Worm (Caenorhabditis elegans) whole organism, young adult: ENCODE measurements around the gene Y57G11C.5.

Experiments used
- B0019.2 ChIP-seq: fragments of 200-800 bp; sonication (Bioruptor generic); conservative IDR thresholded peaks from 2 replicates; pipeline ENCODE4 v1.3.6; 2022; ENCODE audit warnings: missing genetic modification reagents, missing genetic modification characterization, missing compliant biosample characterization
- B0261.1 ChIP-seq: sonication (generic microtip); optimal IDR thresholded peaks from 2 replicates; lab custom pipeline; 2016; ENCODE audit warnings: mild to moderate bottlenecking, missing genetic modification characterization, moderate library complexity, missing compliant biosample characterization
- F33H1.4 ChIP-seq: fragments of 200-800 bp; sonication (Bioruptor generic); IDR thresholded peaks from 2 replicates; pipeline ENCODE4 v1.3.6; 2022; ENCODE audit warnings: missing genetic modification reagents, missing genetic modification characterization, missing compliant biosample characterization
- F49E8.2 ChIP-seq: sonication (generic microtip); optimal IDR thresholded peaks from 3 replicates; lab custom pipeline; 2017; ENCODE audit warnings: missing genetic modification characterization, mild to moderate bottlenecking, missing compliant biosample characterization, antibody characterized with exemption, moderate library complexity; ENCODE audit not compliant: insufficient read depth
- F52B5.7 ChIP-seq: sonication (generic microtip); optimal IDR thresholded peaks from 2 replicates; lab custom pipeline; 2016; ENCODE audit warnings: mild to moderate bottlenecking, missing genetic modification characterization, missing compliant biosample characterization
- F57A8.1 ChIP-seq: fragments of 200-800 bp; sonication (Bioruptor generic); optimal IDR thresholded peaks from 2 replicates; lab custom pipeline; 2018; ENCODE audit warnings: mild to moderate bottlenecking, missing genetic modification characterization, moderate library complexity, missing compliant biosample characterization
- F57C9.4 ChIP-seq: sonication (generic microtip); optimal IDR thresholded peaks from 2 replicates; lab custom pipeline; 2017; ENCODE audit warnings: mild to moderate bottlenecking, missing genetic modification characterization, missing compliant biosample characterization
- K11D2.4 ChIP-seq: fragments of 200-800 bp; sonication (Bioruptor generic); IDR thresholded peaks from 2 replicates; pipeline ENCODE4 v1.3.6; 2022; ENCODE audit warnings: missing genetic modification reagents, missing genetic modification characterization, missing compliant biosample characterization
- T07F8.4 ChIP-seq: sonication (generic microtip); optimal IDR thresholded peaks from 2 replicates; lab custom pipeline; 2016; ENCODE audit warnings: mild to moderate bottlenecking, missing genetic modification characterization, moderate library complexity, missing compliant biosample characterization
- T26A5.8 ChIP-seq: sonication (generic microtip); optimal IDR thresholded peaks from 2 replicates; lab custom pipeline; 2016; ENCODE audit warnings: missing genetic modification characterization, missing compliant biosample characterization
- Y53F4B.3 ChIP-seq: fragments of 200-800 bp; sonication (Bioruptor generic); IDR thresholded peaks from 2 replicates; pipeline ENCODE4 v1.3.6; 2022; ENCODE audit warnings: missing genetic modification reagents, missing genetic modification characterization, missing compliant biosample characterization
- Y53G8AR.9 ChIP-seq: fragments of 200-800 bp; sonication (Bioruptor generic); conservative IDR thresholded peaks from 2 replicates; pipeline ENCODE4 v1.3.6; 2022; ENCODE audit warnings: missing genetic modification reagents, missing genetic modification characterization, missing compliant biosample characterization
- atf-7 ChIP-seq: sonication (generic microtip); optimal IDR thresholded peaks from 2 replicates; lab custom pipeline; 2017; ENCODE audit warnings: mild to moderate bottlenecking, missing genetic modification characterization, missing compliant biosample characterization
- attf-5 ChIP-seq: fragments of 200-800 bp; sonication (Bioruptor generic); optimal IDR thresholded peaks from 2 replicates; lab custom pipeline; 2018; ENCODE audit warnings: mild to moderate bottlenecking, missing genetic modification characterization, missing compliant biosample characterization
- attf-6 ChIP-seq: fragments of 200-800 bp; sonication (Bioruptor generic); IDR thresholded peaks from 2 replicates; pipeline ENCODE4 v1.3.6; 2022; ENCODE audit warnings: missing genetic modification reagents, missing genetic modification characterization, missing compliant biosample characterization
- bed-2 ChIP-seq: fragments of 200-800 bp; sonication (Bioruptor generic); IDR thresholded peaks from 2 replicates; pipeline ENCODE4 v1.3.6; 2022; ENCODE audit warnings: missing genetic modification reagents, missing genetic modification characterization, missing compliant biosample characterization
- cebp-1 ChIP-seq, 2 experiments: fragments of 200-800 bp in 1 of 2; sonication (Bioruptor generic) in 1 of 2; sonication (generic microtip) in 1 of 2; IDR thresholded peaks in 1 of 2; optimal IDR thresholded peaks in 1 of 2; 2 replicates each; pipeline versions ENCODE4 v1.3.6 to Lab custom; 2017 to 2022; ENCODE audit warnings: missing compliant biosample characterization in 2 of 2, missing genetic modification characterization in 2 of 2, mild to moderate bottlenecking in 1 of 2, missing genetic modification reagents in 1 of 2, moderate library complexity in 1 of 2
- ceh-58 ChIP-seq: fragments of 200-800 bp; sonication (Bioruptor generic); IDR thresholded peaks from 2 replicates; pipeline ENCODE4 v1.3.6; 2022; ENCODE audit warnings: missing genetic modification characterization, missing compliant biosample characterization
- ceh-91 ChIP-seq: fragments of 200-800 bp; sonication (Bioruptor generic); IDR thresholded peaks from 2 replicates; pipeline ENCODE4 v1.3.6; 2022; ENCODE audit warnings: missing genetic modification reagents, missing genetic modification characterization, missing compliant biosample characterization
- die-1 ChIP-seq: sonication (generic microtip); optimal IDR thresholded peaks from 2 replicates; lab custom pipeline; 2016; ENCODE audit warnings: missing genotype, mild to moderate bottlenecking, missing genetic modification characterization, missing compliant biosample characterization
- efl-1 ChIP-seq: fragments of 150-350 bp; optimal IDR thresholded peaks from 2 replicates; lab custom pipeline; 2014; ENCODE audit warnings: missing biosample characterization, missing genetic modification reagents, missing genetic modification characterization
- egrh-3 ChIP-seq: fragments of 200-800 bp; sonication (Bioruptor generic); IDR thresholded peaks from 2 replicates; pipeline ENCODE4 v1.3.6; 2022; ENCODE audit warnings: missing genetic modification reagents, missing genetic modification characterization, missing compliant biosample characterization
- ekl-4 ChIP-seq: fragments of 200-800 bp; sonication (Bioruptor generic); IDR thresholded peaks from 2 replicates; pipeline ENCODE4 v1.3.6; 2022; ENCODE audit warnings: missing genetic modification reagents, missing genetic modification characterization, missing compliant biosample characterization
- ets-4 ChIP-seq: fragments of 200-800 bp; sonication (Bioruptor generic); optimal IDR thresholded peaks from 2 replicates; lab custom pipeline; 2018; ENCODE audit warnings: mild to moderate bottlenecking, missing genetic modification characterization, missing compliant biosample characterization
- hmg-1.2 ChIP-seq: fragments of 200-800 bp; sonication (Bioruptor generic); IDR thresholded peaks from 2 replicates; pipeline ENCODE4 v1.3.6; 2022; ENCODE audit warnings: missing genetic modification reagents, missing genetic modification characterization, missing compliant biosample characterization
- hmg-20 ChIP-seq: fragments of 200-800 bp; sonication (Bioruptor generic); IDR thresholded peaks from 2 replicates; pipeline ENCODE4 v1.3.6; 2022; ENCODE audit warnings: missing genetic modification reagents, missing genetic modification characterization, missing compliant biosample characterization
- hrde-1 ChIP-seq: sonication (generic microtip); optimal IDR thresholded peaks from 2 replicates; lab custom pipeline; 2016; ENCODE audit warnings: missing genetic modification characterization, mild to moderate bottlenecking, missing compliant biosample characterization, moderate library complexity, missing genotype, missing genetic modification reagents, borderline replicate concordance
- hsf-1 ChIP-seq: fragments of 200-800 bp; sonication (Bioruptor generic); IDR thresholded peaks from 2 replicates; pipeline ENCODE4 v1.3.6; 2022; ENCODE audit warnings: missing genetic modification reagents, missing genetic modification characterization, missing compliant biosample characterization
- lag-1 ChIP-seq: fragments of 200-800 bp; sonication (Bioruptor generic); IDR thresholded peaks from 2 replicates; pipeline ENCODE4 v1.3.6; 2022; ENCODE audit warnings: missing genetic modification reagents, missing genetic modification characterization, missing compliant biosample characterization
- lin-35 ChIP-seq, 3 experiments: fragments of 150-350 bp in 2 of 3; sonication (generic microtip) in 1 of 3; optimal IDR thresholded peaks; 2 replicates each; lab custom pipeline; 2014 to 2018; ENCODE audit warnings: missing biosample characterization in 3 of 3, missing genetic modification characterization in 3 of 3, missing genetic modification reagents in 3 of 3
- madf-3 ChIP-seq: fragments of 200-800 bp; sonication (Bioruptor generic); IDR thresholded peaks from 2 replicates; pipeline ENCODE4 v1.3.6; 2022; ENCODE audit warnings: missing genetic modification reagents, missing genetic modification characterization, missing compliant biosample characterization
- madf-8 ChIP-seq: fragments of 200-800 bp; sonication (Bioruptor generic); conservative IDR thresholded peaks from 2 replicates; pipeline ENCODE4 v1.3.6; 2022; ENCODE audit warnings: missing genetic modification reagents, missing genetic modification characterization, missing compliant biosample characterization
- mcd-1 ChIP-seq: fragments of 200-800 bp; sonication (Bioruptor generic); IDR thresholded peaks from 2 replicates; pipeline ENCODE4 v1.3.6; 2022; ENCODE audit warnings: missing genetic modification reagents, missing genetic modification characterization, missing compliant biosample characterization
- nhr-179 ChIP-seq: sonication (generic microtip); optimal IDR thresholded peaks from 2 replicates; lab custom pipeline; 2016; ENCODE audit warnings: mild to moderate bottlenecking, missing genetic modification characterization, missing compliant biosample characterization
- pha-4 ChIP-seq: fragments of 150-350 bp; sonication (generic microtip); optimal IDR thresholded peaks from 2 replicates; lab custom pipeline; 2014; ENCODE audit warnings: missing biosample characterization, missing genetic modification reagents, missing genetic modification characterization
- snpc-4 ChIP-seq, 5 experiments: fragments of 150-350 bp in 1 of 5; sonication (generic microtip) in 4 of 5; optimal IDR thresholded peaks; 2 replicates each; lab custom pipeline; 2014 to 2018; ENCODE audit warnings: missing genetic modification characterization in 5 of 5, missing biosample characterization in 3 of 5, antibody characterized with exemption in 2 of 5, mild to moderate bottlenecking in 2 of 5, missing compliant biosample characterization in 2 of 5, missing genotype in 2 of 5, moderate library complexity in 2 of 5, missing genetic modification reagents in 1 of 5
- unc-130 ChIP-seq: sonication (generic microtip); optimal IDR thresholded peaks from 2 replicates; lab custom pipeline; 2016; ENCODE audit warnings: missing genetic modification reagents, missing genetic modification characterization, missing compliant biosample characterization
- zim-3 ChIP-seq: sonication (generic microtip); optimal IDR thresholded peaks from 2 replicates; lab custom pipeline; 2017; ENCODE audit warnings: mild to moderate bottlenecking, missing genetic modification characterization, moderate library complexity, missing compliant biosample characterization
- ztf-18 ChIP-seq: sonication (generic microtip); optimal IDR thresholded peaks from 2 replicates; lab custom pipeline; 2016; ENCODE audit warnings: missing genotype, mild to moderate bottlenecking, missing genetic modification characterization, missing compliant biosample characterization
- ztf-6 ChIP-seq: fragments of 200-800 bp; sonication (Bioruptor generic); IDR thresholded peaks from 2 replicates; pipeline ENCODE4 v1.3.6; 2022; ENCODE audit warnings: missing genetic modification reagents, missing genetic modification characterization, missing compliant biosample characterization

Gene Y57G11C.5

ce11 chrIV:14800931-14801330 is 35.7 kb upstream of the Y57G11C.5 start:
- TF ChIP-seq madf-8 (GFP tag; lab: Robert Waterston, UW) = no peak

ce11 chrIV:14799186-14799585 is 34.0 kb upstream of the Y57G11C.5 start, which contains the start of gene Y57G11C.14:
TSS of gene Y57G11C.14 (plus strand) at chrIV:14799311.
- no peak for TF ChIP-seq zim-3 (tag; lab: Kevin White, UChicago)
- no peak for TF ChIP-seq nhr-179 (tag; lab: Kevin White, UChicago)
- TF ChIP-seq snpc-4 (GFP tag; optimal IDR thresholded peaks at IDR 0.05; lab: Kevin White, UChicago) = no peak
- TF ChIP-seq snpc-4 (tag; optimal IDR thresholded peaks at IDR 0.05; lab: Kevin White, UChicago) = peak in 1 of 4 experiments; percentile 85
- 0 out of 2 replicates have a peak, but pooled peaks have one; percentile 67 for TF ChIP-seq madf-3
- 0 out of 2 replicates have a peak, but pooled peaks have one; percentile 5 for TF ChIP-seq F33H1.4
- no peak for TF ChIP-seq F57A8.1 (GFP tag; lab: Kevin White, UChicago)
- no peak for TF ChIP-seq lin-35 (GFP tag; optimal IDR thresholded peaks at IDR 0.05; lab: Kevin White, UChicago)
- TF ChIP-seq hrde-1 (tag; lab: Kevin White, UChicago) = peak; percentile 55
- TF ChIP-seq mcd-1 (GFP tag; lab: Robert Waterston, UW) = 0 out of 2 replicates have a peak, but pooled peaks have one; percentile 15
- no peak for TF ChIP-seq ceh-58 (GFP tag; lab: Robert Waterston, UW)
- 0 out of 2 replicates have a peak, but pooled peaks have one; percentile 41 for TF ChIP-seq hsf-1
- TF ChIP-seq unc-130 (GFP tag; lab: Kevin White, UChicago) = no peak
- no peak for TF ChIP-seq Y53F4B.3 (GFP tag; lab: Robert Waterston, UW)
- no peak for TF ChIP-seq bed-2 (GFP tag; lab: Robert Waterston, UW)
- 0 out of 2 replicates have a peak, but pooled peaks have one; percentile 30 for TF ChIP-seq Y53G8AR.9 (GFP tag; lab: Robert Waterston, UW)
- no peak for TF ChIP-seq K11D2.4 (GFP tag; lab: Robert Waterston, UW)
- 0 out of 2 replicates have a peak, but pooled peaks have one; percentile 26 for TF ChIP-seq ekl-4 (GFP tag; lab: Robert Waterston, UW)
- 0 out of 2 replicates have a peak, but pooled peaks have one; percentile 28 for TF ChIP-seq hmg-1.2 (GFP tag; lab: Robert Waterston, UW)
- TF ChIP-seq atf-7 (tag; lab: Kevin White, UChicago) = peak; percentile 23
- no peak for TF ChIP-seq B0019.2 (GFP tag; lab: Robert Waterston, UW)
- peak; percentile 88 for TF ChIP-seq attf-6 (GFP tag; lab: Robert Waterston, UW)
- TF ChIP-seq F57C9.4 (tag; lab: Kevin White, UChicago) = no peak

ce11 chrIV:14797849-14798248 is 32.6 kb upstream of the Y57G11C.5 start, which contains the start of gene arl-8:
TSS of gene arl-8 (plus strand) at chrIV:14798149.
- TF ChIP-seq pha-4 (tag; lab: Kevin White, UChicago) = no peak
- TF ChIP-seq T07F8.4 = no peak
- no peak for TF ChIP-seq ztf-6 (GFP tag; lab: Robert Waterston, UW)

ce11 chrIV:14797354-14797753 is 32.1 kb upstream of the Y57G11C.5 start, which contains the start of the genes Y57G11C.1147 and nuo-3:
TSS of gene Y57G11C.1147 (minus strand) at chrIV:14797514.
TSS of gene nuo-3 (minus strand) at chrIV:14797544.
- TF ChIP-seq ceh-91 (GFP tag; lab: Robert Waterston, UW) (no peak), B0261.1 (tag; lab: Kevin White, UChicago) (no peak), die-1 (tag; lab: Kevin White, UChicago) (no peak), bed-2 (GFP tag; lab: Robert Waterston, UW) (no peak), F49E8.2 (tag; lab: Kevin White, UChicago) (no peak), mcd-1 (GFP tag; lab: Robert Waterston, UW) (0 out of 2 replicates have a peak, but pooled peaks have one; percentile 14), T26A5.8 (tag; lab: Kevin White, UChicago) (no peak), cebp-1 (GFP tag; IDR thresholded peaks at IDR 0.05; lab: Robert Waterston, UW) (0 out of 2 replicates have a peak, but pooled peaks have one; percentile 10), cebp-1 (tag; optimal IDR thresholded peaks at IDR 0.05; lab: Kevin White, UChicago) (peak; percentile 65), madf-8 (GFP tag; lab: Robert Waterston, UW) (no peak), F52B5.7 (tag; lab: Kevin White, UChicago) (no peak), snpc-4 (GFP tag; optimal IDR thresholded peaks at IDR 0.05; lab: Kevin White, UChicago) (no peak), snpc-4 (tag; optimal IDR thresholded peaks at IDR 0.05; lab: Kevin White, UChicago) (peak in 3 of 4 experiments; percentile 33 to 67 (median 46)), ets-4 (no peak), ztf-18 (tag; lab: Kevin White, UChicago) (peak; percentile 8), egrh-3 (GFP tag; lab: Robert Waterston, UW) (0 out of 2 replicates have a peak, but pooled peaks have one; percentile 39), hmg-20 (GFP tag; lab: Robert Waterston, UW) (no peak), lag-1 (GFP tag; lab: Robert Waterston, UW) (no peak), F33H1.4 (peak; percentile 73), efl-1 (no peak), attf-5 (peak; percentile 19)
